Fruit fly (Drosophila melanogaster) whole organism, embryonic: ENCODE data around the gene RpS28b.

Source experiments
- BEAF-32 ChIP-seq: fragments of 200-800 bp; sonication (Bioruptor generic); optimal IDR thresholded peaks from 3 replicates; lab custom pipeline; 2017; ENCODE audit warnings: missing biosample characterization, missing genetic modification characterization, mild to moderate bottlenecking, moderate library complexity, missing genetic modification reagents
- CG1024 ChIP-seq: fragments of 200-800 bp; sonication (Bioruptor generic); IDR thresholded peaks from 2 replicates; pipeline ENCODE4 v1.3.6; 2022; ENCODE audit warnings: missing biosample characterization, missing genetic modification characterization
- CG10274 ChIP-seq: fragments of 200-800 bp; sonication (Bioruptor generic); optimal IDR thresholded peaks from 3 replicates; lab custom pipeline; 2017; ENCODE audit warnings: missing biosample characterization, mild to moderate bottlenecking, missing genetic modification characterization
- CG11398 ChIP-seq: fragments of 200-800 bp; sonication (Bioruptor generic); optimal IDR thresholded peaks from 2 replicates; lab custom pipeline; 2016; ENCODE audit warnings: missing biosample characterization, missing genetic modification characterization
- CG11504 ChIP-seq: fragments of 200-800 bp; sonication (Bioruptor generic); optimal IDR thresholded peaks from 3 replicates; lab custom pipeline; 2019; ENCODE audit warnings: missing biosample characterization, mild to moderate bottlenecking, missing genetic modification characterization, moderate library complexity
- CG11695 ChIP-seq: fragments of 200-800 bp; sonication (Bioruptor generic); IDR thresholded peaks from 3 replicates; pipeline ENCODE4 v1.3.6; 2022; ENCODE audit warnings: missing biosample characterization, missing genetic modification characterization
- CG15601 ChIP-seq: fragments of 200-800 bp; sonication (Bioruptor generic); optimal IDR thresholded peaks from 3 replicates; lab custom pipeline; 2019; ENCODE audit warnings: missing biosample characterization, mild to moderate bottlenecking, missing genetic modification characterization, moderate library complexity
- CG15696 ChIP-seq: fragments of 200-800 bp; sonication (Bioruptor generic); optimal IDR thresholded peaks from 2 replicates; lab custom pipeline; 2019; ENCODE audit warnings: missing biosample characterization, mild to moderate bottlenecking, missing genetic modification characterization, moderate library complexity
- CG1647 ChIP-seq: fragments of 200-800 bp; sonication (Bioruptor generic); optimal IDR thresholded peaks from 3 replicates; lab custom pipeline; 2016; ENCODE audit warnings: missing biosample characterization, missing genetic modification characterization
- CG17328 ChIP-seq: fragments of 200-800 bp; sonication (Bioruptor generic); IDR thresholded peaks from 2 replicates; pipeline ENCODE4 v1.3.6; 2022; ENCODE audit warnings: missing biosample characterization, missing genetic modification characterization
- CG17385 ChIP-seq: fragments of 200-800 bp; sonication (Bioruptor generic); optimal IDR thresholded peaks from 3 replicates; lab custom pipeline; 2018; ENCODE audit warnings: missing biosample characterization, mild to moderate bottlenecking, missing genetic modification characterization
- CG18262 ChIP-seq: fragments of 200-800 bp; optimal IDR thresholded peaks from 3 replicates; lab custom pipeline; 2019; ENCODE audit warnings: missing biosample characterization, mild to moderate bottlenecking, missing genetic modification characterization, moderate library complexity
- CG31365 ChIP-seq: fragments of 200-800 bp; sonication (Bioruptor generic); optimal IDR thresholded peaks from 2 replicates; lab custom pipeline; 2018; ENCODE audit warnings: missing biosample characterization, mild to moderate bottlenecking, missing genetic modification characterization
- CG3163 ChIP-seq: fragments of 200-800 bp; sonication (Bioruptor generic); optimal IDR thresholded peaks from 3 replicates; lab custom pipeline; 2016; ENCODE audit warnings: missing biosample characterization, missing genetic modification characterization
- CG4617 ChIP-seq: fragments of 200-800 bp; sonication (Bioruptor generic); optimal IDR thresholded peaks from 3 replicates; lab custom pipeline; 2016; ENCODE audit warnings: missing biosample characterization, missing genetic modification characterization, borderline replicate concordance
- CG4730 ChIP-seq: fragments of 200-800 bp; sonication (Bioruptor generic); IDR thresholded peaks from 2 replicates; pipeline ENCODE4 v1.3.6; 2022; ENCODE audit warnings: missing biosample characterization, missing genetic modification characterization
- CG8281 ChIP-seq: fragments of 200-800 bp; sonication (Bioruptor generic); optimal IDR thresholded peaks from 2 replicates; lab custom pipeline; 2018; ENCODE audit warnings: missing biosample characterization, mild to moderate bottlenecking, missing genetic modification characterization, moderate library complexity
- CG8388 ChIP-seq: fragments of 200-800 bp; sonication (Bioruptor generic); optimal IDR thresholded peaks from 2 replicates; lab custom pipeline; 2019; ENCODE audit warnings: missing biosample characterization, mild to moderate bottlenecking, missing genetic modification characterization, moderate library complexity
- CG9876 ChIP-seq: fragments of 200-800 bp; sonication (Bioruptor generic); optimal IDR thresholded peaks from 2 replicates; lab custom pipeline; 2016; ENCODE audit warnings: missing biosample characterization, missing genetic modification characterization
- Camta ChIP-seq: fragments of 200-800 bp; sonication (Bioruptor generic); optimal IDR thresholded peaks from 2 replicates; lab custom pipeline; 2016; ENCODE audit warnings: missing biosample characterization, missing genetic modification characterization
- D19B ChIP-seq: fragments of 200-800 bp; sonication (Bioruptor generic); optimal IDR thresholded peaks from 2 replicates; lab custom pipeline; 2017; ENCODE audit warnings: missing biosample characterization, mild to moderate bottlenecking, missing genetic modification characterization
- Dbx ChIP-seq: fragments of 200-800 bp; sonication (Bioruptor generic); IDR thresholded peaks from 3 replicates; pipeline ENCODE4 v1.3.6; 2022; ENCODE audit warnings: missing biosample characterization, missing genetic modification characterization
- Hr51 ChIP-seq, 2 experiments: fragments of 200-800 bp; sonication (Bioruptor generic); optimal IDR thresholded peaks; 2 replicates in 1 of 2; 3 replicates in 1 of 2; lab custom pipeline; 2016 to 2018; ENCODE audit warnings: missing biosample characterization in 2 of 2, missing genetic modification characterization in 2 of 2, mild to moderate bottlenecking in 1 of 2, moderate library complexity in 1 of 2
- Jarid2 ChIP-seq: fragments of 200-800 bp; sonication (Bioruptor generic); optimal IDR thresholded peaks from 3 replicates; lab custom pipeline; 2017; ENCODE audit warnings: mild to moderate bottlenecking, missing biosample characterization, missing genetic modification reagents, missing genetic modification characterization
- MTF-1 ChIP-seq: fragments of 200-800 bp; sonication (Bioruptor generic); optimal IDR thresholded peaks from 2 replicates; lab custom pipeline; 2018; ENCODE audit warnings: missing biosample characterization, mild to moderate bottlenecking, missing genetic modification characterization, borderline replicate concordance
- Ravus ChIP-seq: fragments of 200-800 bp; sonication (Bioruptor generic); IDR thresholded peaks from 2 replicates; pipeline ENCODE4 v1.3.6; 2022; ENCODE audit warnings: missing biosample characterization, missing genetic modification characterization
- Tbp ChIP-seq: fragments of >200 bp; optimal IDR thresholded peaks from 2 replicates; lab custom pipeline; 2018; ENCODE audit warnings: missing biosample characterization, missing genetic modification characterization
- ara ChIP-seq: fragments of 200-800 bp; sonication (Bioruptor generic); IDR thresholded peaks from 2 replicates; pipeline ENCODE4 v1.3.6; 2022; ENCODE audit warnings: missing biosample characterization, missing genetic modification characterization
- da ChIP-seq: fragments of 200-800 bp; sonication (Bioruptor generic); optimal IDR thresholded peaks from 2 replicates; lab custom pipeline; 2016; ENCODE audit warnings: missing biosample characterization, missing genetic modification characterization
- disco-r ChIP-seq: fragments of 200-800 bp; sonication (Bioruptor generic); optimal IDR thresholded peaks from 2 replicates; lab custom pipeline; 2016; ENCODE audit warnings: missing biosample characterization, missing genetic modification characterization
- hbn ChIP-seq: fragments of 200-800 bp; sonication (Bioruptor generic); IDR thresholded peaks from 2 replicates; pipeline ENCODE4 v1.3.6; 2022; ENCODE audit warnings: missing biosample characterization, missing genetic modification characterization; ENCODE audit not compliant: partially characterized antibody
- ind ChIP-seq: fragments of 200-800 bp; sonication (Bioruptor generic); optimal IDR thresholded peaks from 3 replicates; lab custom pipeline; 2016; ENCODE audit warnings: missing biosample characterization, missing genetic modification characterization
- inv ChIP-seq: fragments of 200-800 bp; sonication (Bioruptor generic); IDR thresholded peaks from 2 replicates; pipeline ENCODE4 v1.3.6; 2022; ENCODE audit warnings: missing biosample characterization, missing genetic modification characterization; ENCODE audit not compliant: partially characterized antibody
- jumu ChIP-seq: fragments of 200-800 bp; sonication (Bioruptor generic); optimal IDR thresholded peaks from 3 replicates; lab custom pipeline; 2016; ENCODE audit warnings: missing biosample characterization, missing genetic modification characterization
- kni ChIP-seq: fragments of 200-800 bp; sonication (Bioruptor generic); optimal IDR thresholded peaks from 3 replicates; lab custom pipeline; 2017; ENCODE audit warnings: mild to moderate bottlenecking, missing biosample characterization, missing genetic modification reagents, missing genetic modification characterization
- lov ChIP-seq, 2 experiments: fragments of 200-800 bp in 1 of 2; fragments of >200 bp in 1 of 2; sonication (Bioruptor generic) in 1 of 2; IDR thresholded peaks in 1 of 2; optimal IDR thresholded peaks in 1 of 2; 2 replicates in 1 of 2; 3 replicates in 1 of 2; pipeline versions ENCODE4 v1.3.6 to Lab custom; 2017 to 2022; ENCODE audit warnings: missing biosample characterization in 1 of 2, missing genetic modification characterization in 1 of 2
- mam ChIP-seq: fragments of 200-800 bp; sonication (Bioruptor generic); optimal IDR thresholded peaks from 3 replicates; lab custom pipeline; 2016; ENCODE audit warnings: missing biosample characterization, missing genetic modification characterization
- nau ChIP-seq: fragments of 200-800 bp; sonication (Bioruptor generic); optimal IDR thresholded peaks from 3 replicates; lab custom pipeline; 2017; ENCODE audit warnings: missing biosample characterization, mild to moderate bottlenecking, missing genetic modification characterization, missing genetic modification reagents
- nerfin-2 ChIP-seq: fragments of 200-800 bp; sonication (Bioruptor generic); IDR thresholded peaks from 2 replicates; pipeline ENCODE4 v1.3.6; 2022; ENCODE audit warnings: missing biosample characterization, missing genetic modification characterization; ENCODE audit not compliant: partially characterized antibody
- ro ChIP-seq: fragments of 200-800 bp; sonication (Bioruptor generic); IDR thresholded peaks from 2 replicates; pipeline ENCODE4 v1.3.6; 2022; ENCODE audit warnings: missing biosample characterization, missing genetic modification characterization
- sim ChIP-seq: fragments of 200-800 bp; sonication (Bioruptor generic); IDR thresholded peaks from 2 replicates; pipeline ENCODE4 v1.3.6; 2022; ENCODE audit warnings: missing biosample characterization, missing genetic modification characterization
- slbo ChIP-seq: fragments of 200-800 bp; sonication (Bioruptor generic); IDR thresholded peaks from 2 replicates; pipeline ENCODE4 v1.3.6; 2022; ENCODE audit warnings: missing biosample characterization, missing genetic modification characterization
- slou ChIP-seq: fragments of 200-800 bp; sonication (Bioruptor generic); optimal IDR thresholded peaks from 3 replicates; lab custom pipeline; 2016; ENCODE audit warnings: missing biosample characterization, missing genetic modification characterization
- sob ChIP-seq: fragments of 200-800 bp; sonication (Bioruptor generic); IDR thresholded peaks from 2 replicates; pipeline ENCODE4 v1.3.6; 2022; ENCODE audit warnings: missing biosample characterization, missing genetic modification characterization
- ttk ChIP-seq: fragments of 200-800 bp; sonication (Bioruptor generic); IDR thresholded peaks from 2 replicates; pipeline ENCODE4 v2.1.2; 2022; ENCODE audit warnings: missing biosample characterization, missing genetic modification characterization
- twi ChIP-seq: fragments of 200-800 bp; optimal IDR thresholded peaks from 2 replicates; lab custom pipeline; 2019; ENCODE audit warnings: missing biosample characterization, mild to moderate bottlenecking, missing genetic modification characterization, moderate library complexity
- usp ChIP-seq: fragments of >200 bp; optimal IDR thresholded peaks from 2 replicates; lab custom pipeline; 2017; ENCODE audit warnings: missing biosample characterization, missing genetic modification characterization
- wdn ChIP-seq: fragments of 200-800 bp; sonication (Bioruptor generic); IDR thresholded peaks from 2 replicates; pipeline ENCODE4 v1.3.6; 2022; ENCODE audit warnings: missing biosample characterization, missing genetic modification characterization

Gene RpS28b

DNA sequence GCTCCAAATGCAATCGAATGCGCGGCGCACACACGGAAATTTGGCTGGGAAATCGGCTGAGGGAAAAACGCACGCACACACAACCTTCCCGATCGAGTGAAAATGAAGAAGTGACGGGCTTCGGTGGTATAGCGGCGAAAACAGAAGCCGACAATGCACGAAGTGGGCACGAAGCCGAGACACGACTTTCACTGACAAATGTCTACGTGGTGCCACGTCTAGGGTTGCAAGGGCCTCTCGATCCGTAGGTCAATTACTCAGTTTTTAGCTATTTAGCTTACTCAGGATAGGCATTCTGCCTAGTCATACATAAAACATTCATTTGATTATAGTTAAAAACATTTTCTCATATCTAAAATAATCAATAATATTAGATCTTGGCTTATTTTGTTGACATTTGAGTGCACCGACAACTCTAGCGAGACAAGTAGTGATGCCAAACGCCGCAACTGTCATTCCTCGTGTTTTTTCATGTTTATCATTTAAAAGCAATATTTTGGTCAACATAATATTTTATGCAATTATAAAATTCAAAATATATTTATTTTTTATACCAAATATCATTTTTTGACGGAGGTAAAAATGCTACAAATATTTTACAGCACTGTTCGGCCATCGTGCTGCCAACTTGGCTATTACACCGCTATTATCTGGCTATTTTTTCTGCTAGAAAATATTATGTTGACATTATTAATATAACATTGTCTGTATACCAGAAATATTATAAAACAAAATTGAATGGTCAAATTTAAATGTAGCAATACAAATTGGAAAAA lies 690 bp upstream of the RpS28b start (continued):
- TF ChIP-seq CG11504 (peak; percentile 87), CG15601 (tag; lab: Kevin White, UChicago) (peak; percentile 79), Jarid2 (peak; percentile 74), lov (optimal IDR thresholded peaks at IDR 0.05; lab: Kevin White, UChicago) (no peak), lov (GFP tag; IDR thresholded peaks at IDR 0.05; lab: Robert Waterston, UW) (peak; percentile 84), nau (GFP tag; lab: Kevin White, UChicago) (peak; percentile 80), wdn (GFP tag; lab: Robert Waterston, UW) (peak; percentile 61), kni (GFP tag; lab: Kevin White, UChicago) (peak; percentile 45), D19B (GFP tag; lab: Kevin White, UChicago) (peak; percentile 65), slou (GFP tag; lab: Kevin White, UChicago) (peak; percentile 65), CG15696 (tag; lab: Kevin White, UChicago) (peak; percentile 82), ttk (GFP tag; lab: Robert Waterston, UW) (peak; percentile 85), CG31365 (tag; lab: Kevin White, UChicago) (peak; percentile 48), da (no peak), CG8388 (GFP tag; lab: Kevin White, UChicago) (peak; percentile 87), CG17385 (GFP tag; lab: Kevin White, UChicago) (peak; percentile 87), CG9876 (GFP tag; lab: Kevin White, UChicago) (peak; percentile 43), CG10274 (peak; percentile 52), ind (GFP tag; lab: Kevin White, UChicago) (peak; percentile 86), usp (no peak), CG4730 (peak; percentile 74), sob (GFP tag; lab: Robert Waterston, UW) (peak; percentile 89), CG11398 (GFP tag; lab: Kevin White, UChicago) (peak; percentile 32), CG4617 (GFP tag; lab: Kevin White, UChicago) (peak; percentile 40), mam (GFP tag; lab: Kevin White, UChicago) (peak; percentile 76), nerfin-2 (GFP tag; lab: Robert Waterston, UW) (no peak), CG1647 (GFP tag; lab: Kevin White, UChicago) (peak; percentile 67), slbo (peak; percentile 91), twi (peak; percentile 58), disco-r (GFP tag; lab: Kevin White, UChicago) (peak; percentile 13), ara (peak; percentile 87), CG1024 (GFP tag; lab: Robert Waterston, UW) (peak; percentile 55; the same call in 1 of the 2 replicates), Dbx (peak; percentile 86), CG17328 (GFP tag; lab: Robert Waterston, UW) (peak; percentile 89), Tbp (GFP tag; lab: Kevin White, UChicago) (peak; percentile 34), sim (peak; percentile 65; the same call in 1 of the 2 replicates), CG11695 (peak; percentile 91), BEAF-32 (GFP tag; lab: Kevin White, UChicago) (peak; percentile 20), ro (GFP tag; lab: Robert Waterston, UW) (peak; percentile 41), Camta (GFP tag; lab: Kevin White, UChicago) (peak; percentile 72), MTF-1 (GFP tag; lab: Kevin White, UChicago) (peak; percentile 63), Ravus (GFP tag; lab: Robert Waterston, UW) (peak; percentile 52), jumu (GFP tag; lab: Kevin White, UChicago) (peak; percentile 53), inv (no peak), CG8281 (tag; lab: Kevin White, UChicago) (peak; percentile 43), Hr51 (GFP tag; optimal IDR thresholded peaks at IDR 0.05; lab: Kevin White, UChicago) (peak; percentile 56 to 88), hbn (GFP tag; lab: Robert Waterston, UW) (no peak), CG3163 (GFP tag; lab: Kevin White, UChicago) (no peak), CG18262 (tag; lab: Kevin White, UChicago) (peak; percentile 87)
